Worm (Caenorhabditis elegans) whole organism, L2 larva: Measurements from ENCODE around the gene ZC449.7.

ENCODE experiments used
- C34F6.9 ChIP-seq: fragments of 150-350 bp; optimal IDR thresholded peaks from 2 replicates; lab custom pipeline; 2014; ENCODE audit warnings: missing biosample characterization, missing genetic modification characterization
- F13H6.1 ChIP-seq: sonication (generic microtip); optimal IDR thresholded peaks from 2 replicates; lab custom pipeline; 2016; ENCODE audit warnings: missing genetic modification characterization, missing compliant biosample characterization
- R02D3.7 ChIP-seq: fragments of 150-350 bp; optimal IDR thresholded peaks from 2 replicates; lab custom pipeline; 2014; ENCODE audit warnings: missing biosample characterization, missing genetic modification characterization
- Y55F3AM.14 ChIP-seq: fragments of 200-800 bp; sonication (Bioruptor generic); optimal IDR thresholded peaks from 2 replicates; lab custom pipeline; 2018; ENCODE audit warnings: mild to moderate bottlenecking, missing genetic modification characterization, missing compliant biosample characterization
- alr-1 ChIP-seq: fragments of 150-350 bp; optimal IDR thresholded peaks from 2 replicates; lab custom pipeline; 2014; ENCODE audit warnings: missing biosample characterization, missing genetic modification characterization
- aly-2 ChIP-seq: fragments of 150-350 bp; optimal IDR thresholded peaks from 2 replicates; lab custom pipeline; 2014; ENCODE audit warnings: missing biosample characterization, missing genetic modification characterization
- ama-1 ChIP-seq: fragments of 150-350 bp; optimal IDR thresholded peaks from 2 replicates; lab custom pipeline; 2018; ENCODE audit warnings: inconsistent platforms
- blmp-1 ChIP-seq: sonication (generic microtip); optimal IDR thresholded peaks from 2 replicates; lab custom pipeline; 2017; ENCODE audit warnings: missing genetic modification characterization, mild to moderate bottlenecking, missing compliant biosample characterization, antibody characterized with exemption, moderate library complexity; ENCODE audit not compliant: insufficient read depth
- ceh-16 ChIP-seq: fragments of 150-350 bp; optimal IDR thresholded peaks from 2 replicates; lab custom pipeline; 2014; ENCODE audit warnings: missing biosample characterization, missing genetic modification characterization
- ceh-82 ChIP-seq: fragments of 150-350 bp; optimal IDR thresholded peaks from 2 replicates; lab custom pipeline; 2014; ENCODE audit warnings: missing biosample characterization, missing genetic modification characterization
- crh-2 ChIP-seq: sonication (generic microtip); optimal IDR thresholded peaks from 2 replicates; lab custom pipeline; 2017; ENCODE audit warnings: missing biosample characterization, missing genetic modification characterization
- dmd-4 ChIP-seq: sonication (generic microtip); optimal IDR thresholded peaks from 2 replicates; lab custom pipeline; 2017; ENCODE audit warnings: missing biosample characterization, missing genetic modification characterization
- egl-27 ChIP-seq: sonication (generic microtip); optimal IDR thresholded peaks from 3 replicates; lab custom pipeline; 2017; ENCODE audit warnings: missing biosample characterization, missing genetic modification reagents, missing genetic modification characterization
- elt-1 ChIP-seq: fragments of 150-350 bp; optimal IDR thresholded peaks from 2 replicates; lab custom pipeline; 2014; ENCODE audit warnings: missing biosample characterization, missing genetic modification characterization
- elt-3 ChIP-seq: sonication (generic microtip); optimal IDR thresholded peaks from 2 replicates; lab custom pipeline; 2017; ENCODE audit warnings: missing biosample characterization, missing genetic modification characterization
- fos-1 ChIP-seq: fragments of 150-350 bp; optimal IDR thresholded peaks from 2 replicates; lab custom pipeline; 2014; ENCODE audit warnings: missing biosample characterization, missing genetic modification characterization
- gmeb-1 ChIP-seq: fragments of 150-350 bp; optimal IDR thresholded peaks from 2 replicates; lab custom pipeline; 2014; ENCODE audit warnings: missing biosample characterization, missing genetic modification characterization
- lin-11 ChIP-seq: fragments of 150-350 bp; sonication (generic microtip); optimal IDR thresholded peaks from 2 replicates; lab custom pipeline; 2014; ENCODE audit warnings: missing biosample characterization, missing genetic modification characterization, inconsistent platforms, mixed read lengths
- lin-13 ChIP-seq: fragments of 150-350 bp; optimal IDR thresholded peaks from 2 replicates; lab custom pipeline; 2014; ENCODE audit warnings: missing biosample characterization, missing genetic modification reagents, missing genetic modification characterization
- lin-39 ChIP-seq: fragments of 150-350 bp; optimal IDR thresholded peaks from 2 replicates; lab custom pipeline; 2014; ENCODE audit warnings: missing biosample characterization, missing genetic modification reagents, missing genetic modification characterization
- mab-5 ChIP-seq: fragments of 150-350 bp; optimal IDR thresholded peaks from 2 replicates; lab custom pipeline; 2014; ENCODE audit warnings: missing biosample characterization, missing genetic modification characterization
- mbf-1 ChIP-seq: sonication (generic microtip); optimal IDR thresholded peaks from 2 replicates; lab custom pipeline; 2017; ENCODE audit warnings: missing biosample characterization, missing genetic modification characterization
- mdl-1 ChIP-seq, 2 experiments: fragments of 150-350 bp in 1 of 2; sonication (generic microtip) in 1 of 2; optimal IDR thresholded peaks; 2 replicates each; lab custom pipeline; 2017; ENCODE audit warnings: missing biosample characterization in 2 of 2, missing genetic modification characterization in 2 of 2
- nhr-12 ChIP-seq: fragments of 150-350 bp; optimal IDR thresholded peaks from 2 replicates; lab custom pipeline; 2014; ENCODE audit warnings: missing biosample characterization, missing genetic modification characterization
- nhr-129 ChIP-seq: fragments of 150-350 bp; optimal IDR thresholded peaks from 2 replicates; lab custom pipeline; 2014; ENCODE audit warnings: missing biosample characterization, missing genetic modification characterization
- nhr-23 ChIP-seq: fragments of 150-350 bp; optimal IDR thresholded peaks from 2 replicates; lab custom pipeline; 2014; ENCODE audit warnings: missing biosample characterization, missing genetic modification reagents, missing genetic modification characterization
- nhr-237 ChIP-seq: fragments of 150-350 bp; optimal IDR thresholded peaks from 2 replicates; lab custom pipeline; 2014; ENCODE audit warnings: missing biosample characterization, missing genetic modification characterization
- nhr-25 ChIP-seq: fragments of 150-350 bp; sonication (generic microtip); optimal IDR thresholded peaks from 3 replicates; lab custom pipeline; 2014; ENCODE audit warnings: missing biosample characterization, missing genetic modification characterization
- nhr-6 ChIP-seq: fragments of 150-350 bp; optimal IDR thresholded peaks from 2 replicates; lab custom pipeline; 2014; ENCODE audit warnings: missing biosample characterization, missing genetic modification characterization
- sem-4 ChIP-seq: fragments of 150-350 bp; optimal IDR thresholded peaks from 2 replicates; lab custom pipeline; 2014; ENCODE audit warnings: missing biosample characterization, missing genetic modification reagents, missing genetic modification characterization
- skn-1 ChIP-seq: sonication (generic microtip); optimal IDR thresholded peaks from 2 replicates; lab custom pipeline; 2017; ENCODE audit warnings: missing biosample characterization, missing genetic modification characterization
- sma-3 ChIP-seq: sonication (generic microtip); optimal IDR thresholded peaks from 2 replicates; lab custom pipeline; 2016; ENCODE audit warnings: missing genetic modification reagents, missing genetic modification characterization, missing compliant biosample characterization
- snpc-4 ChIP-seq: fragments of 150-350 bp; optimal IDR thresholded peaks from 2 replicates; lab custom pipeline; 2014; ENCODE audit warnings: missing biosample characterization, missing genetic modification characterization
- unc-39 ChIP-seq: fragments of 150-350 bp; optimal IDR thresholded peaks from 2 replicates; lab custom pipeline; 2014; ENCODE audit warnings: missing biosample characterization, missing genetic modification characterization
- unc-55 ChIP-seq: fragments of 150-350 bp; sonication (generic microtip); optimal IDR thresholded peaks from 3 replicates; lab custom pipeline; 2014; ENCODE audit warnings: missing biosample characterization, missing genetic modification reagents, missing genetic modification characterization
- unc-62 ChIP-seq: fragments of 150-350 bp; optimal IDR thresholded peaks from 2 replicates; lab custom pipeline; 2014; ENCODE audit warnings: missing biosample characterization, missing genetic modification reagents, missing genetic modification characterization
- zag-1 ChIP-seq: fragments of 150-350 bp; optimal IDR thresholded peaks from 2 replicates; lab custom pipeline; 2014; ENCODE audit warnings: missing biosample characterization, missing genetic modification characterization
- ztf-4 ChIP-seq: fragments of 150-350 bp; optimal IDR thresholded peaks from 2 replicates; lab custom pipeline; 2014; ENCODE audit warnings: missing biosample characterization, missing genetic modification characterization

The ZC449.7 gene

ce11 chrX:4986354-4986753 is 27.5 kb upstream of the ZC449.7 start:
- TF ChIP-seq elt-3 (tag; lab: Kevin White, UChicago) (no peak), mdl-1 (tag; optimal IDR thresholded peaks at IDR 0.05; lab: Kevin White, UChicago) (no peak), snpc-4 (no peak), nhr-6 (no peak), nhr-12 (tag; lab: Kevin White, UChicago) (no peak), sma-3 (no peak), dmd-4 (tag; lab: Kevin White, UChicago) (no peak), ama-1 (lab: Kevin White, UChicago) (no peak), aly-2 (tag; lab: Kevin White, UChicago) (no peak), egl-27 (no peak), sem-4 (tag; lab: Kevin White, UChicago) (no peak), lin-39 (tag; lab: Kevin White, UChicago) (no peak), C34F6.9 (tag; lab: Kevin White, UChicago) (no peak), unc-62 (no peak), Y55F3AM.14 (GFP tag; lab: Kevin White, UChicago) (no peak), nhr-23 (tag; lab: Kevin White, UChicago) (no peak)

DNA sequence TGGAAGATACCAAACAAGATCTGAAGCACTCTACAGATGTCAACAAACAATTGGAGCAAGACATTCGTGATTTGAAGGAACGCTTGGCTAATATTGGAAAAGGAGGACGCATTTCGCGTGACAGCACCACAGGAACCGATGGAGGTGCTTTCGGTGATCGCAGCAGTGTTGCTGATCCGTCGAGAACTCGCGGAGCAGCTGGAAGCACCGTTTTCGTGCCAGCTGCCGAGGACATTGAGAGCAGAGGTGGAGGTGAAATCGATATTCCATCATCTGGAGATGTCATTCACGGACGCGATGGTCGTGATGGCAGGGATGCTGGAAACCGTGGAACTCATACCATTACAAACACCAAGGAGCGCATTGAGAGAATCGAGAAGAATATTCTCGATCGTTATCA is 26.3 kb upstream of the ZC449.7 start:
- TF ChIP-seq dmd-4 (tag; lab: Kevin White, UChicago) (no peak), F13H6.1 (tag; lab: Kevin White, UChicago) (no peak), aly-2 (tag; lab: Kevin White, UChicago) (no peak), ceh-82 (no peak), gmeb-1 (tag; lab: Kevin White, UChicago) (no peak), ztf-4 (tag; lab: Kevin White, UChicago) (no peak), nhr-23 (tag; lab: Kevin White, UChicago) (no peak), unc-62 (no peak), elt-3 (tag; lab: Kevin White, UChicago) (no peak), snpc-4 (no peak), nhr-6 (no peak), unc-39 (no peak), zag-1 (tag; lab: Kevin White, UChicago) (no peak), lin-11 (tag; lab: Kevin White, UChicago) (no peak), alr-1 (no peak), elt-1 (tag; lab: Kevin White, UChicago) (no peak), fos-1 (tag; lab: Kevin White, UChicago) (no peak), mdl-1 (tag; optimal IDR thresholded peaks at IDR 0.05; lab: Kevin White, UChicago) (no peak), crh-2 (tag; lab: Kevin White, UChicago) (no peak)
- TF ChIP-seq, all 48 proteins: peak for 0

ce11 chrX:4992523-4992922 is 21.4 kb upstream of the ZC449.7 start:
- TF ChIP-seq nhr-237 (tag; lab: Kevin White, UChicago), result no peak
- no peak for TF ChIP-seq crh-2 (tag; lab: Kevin White, UChicago)
- TF ChIP-seq elt-1 (tag; lab: Kevin White, UChicago), result no peak
- TF ChIP-seq blmp-1 (tag; lab: Kevin White, UChicago), result no peak
- TF ChIP-seq ceh-16, result no peak
- TF ChIP-seq gmeb-1 (tag; lab: Kevin White, UChicago), result no peak
- no peak for TF ChIP-seq mab-5 (tag; lab: Kevin White, UChicago)
- TF ChIP-seq elt-3 (tag; lab: Kevin White, UChicago), result no peak
- no peak for TF ChIP-seq nhr-23 (tag; lab: Kevin White, UChicago)
- no peak for TF ChIP-seq ztf-4 (tag; lab: Kevin White, UChicago)
- no peak for TF ChIP-seq snpc-4
- TF ChIP-seq egl-27, result no peak
- no peak for TF ChIP-seq nhr-129
- TF ChIP-seq aly-2 (tag; lab: Kevin White, UChicago), result no peak
- no peak for TF ChIP-seq zag-1 (tag; lab: Kevin White, UChicago)
- no peak for TF ChIP-seq R02D3.7 (tag; lab: Kevin White, UChicago)
- no peak for TF ChIP-seq lin-13 (GFP tag; lab: Kevin White, UChicago)
- no peak for TF ChIP-seq C34F6.9 (tag; lab: Kevin White, UChicago)
- no peak for TF ChIP-seq mbf-1

- TF ChIP-seq lin-11 (tag; lab: Kevin White, UChicago), result peak; percentile 24
- TF ChIP-seq nhr-129, result peak; percentile 70
- peak; percentile 3 for TF ChIP-seq nhr-25
- no peak for TF ChIP-seq skn-1 (tag; lab: Kevin White, UChicago)
- peak; percentile 70 for TF ChIP-seq unc-55 (GFP tag; lab: Kevin White, UChicago)
- TF ChIP-seq fos-1 (tag; lab: Kevin White, UChicago), result peak; percentile 57
- TF ChIP-seq crh-2 (tag; lab: Kevin White, UChicago), result peak; percentile 29
- TF ChIP-seq unc-62, result no peak
- no peak for TF ChIP-seq nhr-12 (tag; lab: Kevin White, UChicago)
- peak; percentile 20 for TF ChIP-seq gmeb-1 (tag; lab: Kevin White, UChicago)
- peak; percentile 62 for TF ChIP-seq C34F6.9 (tag; lab: Kevin White, UChicago)
- no peak for TF ChIP-seq elt-1 (tag; lab: Kevin White, UChicago)
Observed at ce11 chrX:4997548-4998087, 16.3 kb upstream of the ZC449.7 start, which contains the start of gene ZC8.6. Gene ZC8.6 (minus strand): TSS chrX:4997598.
